Fruit fly (Drosophila melanogaster) whole organism, embryonic: ENCODE data around the gene tj.

ENCODE experiments used
- Abd-B ChIP-seq: fragments of 200-800 bp; sonication (Bioruptor generic); optimal IDR thresholded peaks from 2 replicates; lab custom pipeline; 2018; ENCODE audit warnings: missing biosample characterization, mild to moderate bottlenecking, missing genetic modification characterization, moderate library complexity
- Antp ChIP-seq: fragments of 200-800 bp; sonication (Bioruptor generic); optimal IDR thresholded peaks from 3 replicates; lab custom pipeline; 2016; ENCODE audit warnings: missing biosample characterization, missing genetic modification characterization
- Bgb ChIP-seq: fragments of 200-800 bp; sonication (Bioruptor generic); IDR thresholded peaks from 2 replicates; pipeline ENCODE4 v1.3.6; 2022; ENCODE audit warnings: missing biosample characterization, missing genetic modification characterization; ENCODE audit not compliant: partially characterized antibody
- CG12769 ChIP-seq: fragments of 200-800 bp; sonication (Bioruptor generic); optimal IDR thresholded peaks from 2 replicates; lab custom pipeline; 2019; ENCODE audit warnings: missing biosample characterization, mild to moderate bottlenecking, missing genetic modification characterization, moderate library complexity
- CG13123 ChIP-seq: fragments of 200-800 bp; sonication (Bioruptor generic); optimal IDR thresholded peaks from 2 replicates; lab custom pipeline; 2016; ENCODE audit warnings: missing biosample characterization, missing genetic modification characterization
- CG13287 ChIP-seq: fragments of 200-800 bp; sonication (Bioruptor generic); IDR thresholded peaks from 2 replicates; pipeline ENCODE4 v1.3.6; 2022; ENCODE audit warnings: missing biosample characterization, missing genetic modification characterization; ENCODE audit not compliant: partially characterized antibody
- CG13424 ChIP-seq: fragments of 200-800 bp; sonication (Bioruptor generic); optimal IDR thresholded peaks from 2 replicates; lab custom pipeline; 2019; ENCODE audit warnings: missing biosample characterization, mild to moderate bottlenecking, missing genetic modification characterization, moderate library complexity
- CG14710 ChIP-seq: fragments of 200-800 bp; sonication (Bioruptor generic); optimal IDR thresholded peaks from 3 replicates; lab custom pipeline; 2019; ENCODE audit warnings: missing biosample characterization, mild to moderate bottlenecking, missing genetic modification characterization, moderate library complexity
- CG17385 ChIP-seq: fragments of 200-800 bp; sonication (Bioruptor generic); optimal IDR thresholded peaks from 3 replicates; lab custom pipeline; 2018; ENCODE audit warnings: missing biosample characterization, mild to moderate bottlenecking, missing genetic modification characterization
- CG17568 ChIP-seq: fragments of 200-800 bp; sonication (Bioruptor generic); optimal IDR thresholded peaks from 2 replicates; lab custom pipeline; 2018; ENCODE audit warnings: missing biosample characterization, mild to moderate bottlenecking, missing genetic modification characterization, moderate library complexity
- CG31365 ChIP-seq: fragments of 200-800 bp; sonication (Bioruptor generic); optimal IDR thresholded peaks from 2 replicates; lab custom pipeline; 2018; ENCODE audit warnings: missing biosample characterization, mild to moderate bottlenecking, missing genetic modification characterization
- CG32532 ChIP-seq: fragments of 200-800 bp; sonication (Bioruptor generic); IDR thresholded peaks from 2 replicates; pipeline ENCODE4 v1.3.6; 2022; ENCODE audit warnings: missing biosample characterization, missing genetic modification characterization
- CG32772 ChIP-seq: fragments of 200-800 bp; sonication (Bioruptor generic); IDR thresholded peaks from 2 replicates; pipeline ENCODE4 v1.3.6; 2022; ENCODE audit warnings: missing biosample characterization, missing genetic modification characterization
- CG43689 ChIP-seq: fragments of 200-800 bp; sonication (Bioruptor generic); IDR thresholded peaks from 2 replicates; pipeline ENCODE4 v1.3.6; 2022; ENCODE audit warnings: missing biosample characterization, missing genetic modification characterization
- CG7786 ChIP-seq: fragments of 200-800 bp; sonication (Bioruptor generic); optimal IDR thresholded peaks from 2 replicates; lab custom pipeline; 2016; ENCODE audit warnings: missing biosample characterization, missing genetic modification characterization
- CrebB ChIP-seq: fragments of 200-800 bp; sonication (Bioruptor generic); optimal IDR thresholded peaks from 3 replicates; lab custom pipeline; 2018; ENCODE audit warnings: missing biosample characterization, mild to moderate bottlenecking, missing genetic modification characterization
- Deaf1 ChIP-seq: fragments of 200-800 bp; optimal IDR thresholded peaks from 3 replicates; lab custom pipeline; 2019; ENCODE audit warnings: missing biosample characterization, mild to moderate bottlenecking, missing genetic modification characterization, moderate library complexity
- Dp ChIP-seq: fragments of 200-800 bp; sonication (Bioruptor generic); optimal IDR thresholded peaks from 2 replicates; lab custom pipeline; 2018; ENCODE audit warnings: missing biosample characterization, mild to moderate bottlenecking, missing genetic modification characterization, moderate library complexity
- HLH54F ChIP-seq: fragments of 200-800 bp; sonication (Bioruptor generic); optimal IDR thresholded peaks from 3 replicates; lab custom pipeline; 2016; ENCODE audit warnings: missing biosample characterization, missing genetic modification characterization
- Hr3 ChIP-seq: fragments of 200-800 bp; sonication (Bioruptor generic); optimal IDR thresholded peaks from 3 replicates; lab custom pipeline; 2016; ENCODE audit warnings: missing biosample characterization, missing genetic modification characterization
- Lim3 ChIP-seq: fragments of 200-800 bp; sonication (Bioruptor generic); IDR thresholded peaks from 2 replicates; pipeline ENCODE4 v1.3.6; 2022; ENCODE audit warnings: missing biosample characterization, missing genetic modification characterization
- Mad ChIP-seq: fragments of 200-800 bp; sonication (Bioruptor generic); optimal IDR thresholded peaks from 2 replicates; lab custom pipeline; 2016; ENCODE audit warnings: missing biosample characterization, missing genetic modification characterization
- NfI ChIP-seq: fragments of 200-800 bp; sonication (Bioruptor generic); optimal IDR thresholded peaks from 3 replicates; lab custom pipeline; 2018; ENCODE audit warnings: missing biosample characterization, mild to moderate bottlenecking, missing genetic modification characterization, moderate library complexity
- Sry-δ ChIP-seq: fragments of 200-800 bp; sonication (Bioruptor generic); optimal IDR thresholded peaks from 2 replicates; lab custom pipeline; 2016; ENCODE audit warnings: missing biosample characterization, missing genetic modification characterization
- ato ChIP-seq: fragments of 200-800 bp; sonication (Bioruptor generic); IDR thresholded peaks from 2 replicates; pipeline ENCODE4 v1.3.6; 2022; ENCODE audit warnings: missing biosample characterization, missing genetic modification characterization; ENCODE audit not compliant: partially characterized antibody
- chn ChIP-seq: fragments of 200-800 bp; sonication (Bioruptor generic); optimal IDR thresholded peaks from 2 replicates; lab custom pipeline; 2016; ENCODE audit warnings: missing biosample characterization, missing genetic modification characterization
- crc ChIP-seq: fragments of 200-800 bp; sonication (Bioruptor generic); optimal IDR thresholded peaks from 2 replicates; lab custom pipeline; 2016; ENCODE audit warnings: missing biosample characterization, missing genetic modification characterization
- crp ChIP-seq, 2 experiments: fragments of 200-800 bp; sonication (Bioruptor generic); optimal IDR thresholded peaks; 2 replicates in 1 of 2; 3 replicates in 1 of 2; lab custom pipeline; 2017; ENCODE audit warnings: missing biosample characterization in 2 of 2, missing genetic modification characterization in 2 of 2, mild to moderate bottlenecking in 1 of 2, moderate library complexity in 1 of 2
- fd96Cb ChIP-seq: fragments of 200-800 bp; sonication (Bioruptor generic); optimal IDR thresholded peaks from 2 replicates; lab custom pipeline; 2018; ENCODE audit warnings: missing biosample characterization, mild to moderate bottlenecking, missing genetic modification characterization, moderate library complexity
- hb ChIP-seq: fragments of 200-800 bp; sonication (Bioruptor generic); IDR thresholded peaks from 3 replicates; pipeline ENCODE4 v1.3.6; 2022; ENCODE audit warnings: missing biosample characterization, missing genetic modification characterization; ENCODE audit not compliant: partially characterized antibody
- hbn ChIP-seq: fragments of 200-800 bp; sonication (Bioruptor generic); IDR thresholded peaks from 2 replicates; pipeline ENCODE4 v1.3.6; 2022; ENCODE audit warnings: missing biosample characterization, missing genetic modification characterization; ENCODE audit not compliant: partially characterized antibody
- klu ChIP-seq: fragments of 200-800 bp; sonication (Bioruptor generic); IDR thresholded peaks from 2 replicates; pipeline ENCODE4 v1.3.6; 2022; ENCODE audit warnings: missing biosample characterization, missing genetic modification characterization
- lola ChIP-seq, 3 experiments: fragments of >200 bp in 2 of 3; fragments of 200-800 bp in 1 of 3; sonication (Bioruptor generic) in 1 of 3; optimal IDR thresholded peaks; 2 replicates each; lab custom pipeline; 2017 to 2019; ENCODE audit warnings: missing biosample characterization in 3 of 3, missing genetic modification characterization in 3 of 3, mild to moderate bottlenecking in 1 of 3, moderate library complexity in 1 of 3
- nau ChIP-seq: fragments of 200-800 bp; sonication (Bioruptor generic); optimal IDR thresholded peaks from 3 replicates; lab custom pipeline; 2017; ENCODE audit warnings: missing biosample characterization, mild to moderate bottlenecking, missing genetic modification characterization, missing genetic modification reagents
- phol ChIP-seq: fragments of 200-800 bp; sonication (Bioruptor generic); optimal IDR thresholded peaks from 3 replicates; lab custom pipeline; 2018; ENCODE audit warnings: missing biosample characterization, mild to moderate bottlenecking, missing genetic modification characterization, moderate library complexity
- pum ChIP-seq: fragments of 200-800 bp; sonication (Bioruptor generic); optimal IDR thresholded peaks from 2 replicates; lab custom pipeline; 2016; ENCODE audit warnings: missing biosample characterization, missing genetic modification characterization
- repo ChIP-seq: fragments of 200-800 bp; sonication (Bioruptor generic); optimal IDR thresholded peaks from 2 replicates; lab custom pipeline; 2016; ENCODE audit warnings: missing biosample characterization, missing genetic modification characterization
- ro ChIP-seq: fragments of 200-800 bp; sonication (Bioruptor generic); IDR thresholded peaks from 2 replicates; pipeline ENCODE4 v1.3.6; 2022; ENCODE audit warnings: missing biosample characterization, missing genetic modification characterization
- slp2 ChIP-seq: fragments of 200-800 bp; sonication (Bioruptor generic); optimal IDR thresholded peaks from 2 replicates; lab custom pipeline; 2016; ENCODE audit warnings: missing biosample characterization, missing genetic modification characterization
- tna ChIP-seq: fragments of 200-800 bp; sonication (Bioruptor generic); IDR thresholded peaks from 2 replicates; pipeline ENCODE4 v1.3.6; 2022; ENCODE audit warnings: missing biosample characterization, missing genetic modification characterization; ENCODE audit not compliant: partially characterized antibody
- tx ChIP-seq: fragments of 200-800 bp; sonication (Bioruptor generic); optimal IDR thresholded peaks from 2 replicates; lab custom pipeline; 2016; ENCODE audit warnings: missing biosample characterization, missing genetic modification characterization
- vfl ChIP-seq: fragments of 200-800 bp; sonication (Bioruptor generic); optimal IDR thresholded peaks from 2 replicates; lab custom pipeline; 2016; ENCODE audit warnings: missing biosample characterization, missing genetic modification characterization

tj gene

dm6 chr2L:19497983-19498382 is 33.9 kb downstream of the tj start, which contains the start of gene Top3alpha (continued):
- TF ChIP-seq Hr3 (GFP tag; lab: Kevin White, UChicago) = no peak
- peak; percentile 71; the same call in 2 of the 3 replicates for TF ChIP-seq hb (GFP tag; lab: Robert Waterston, UW)
- peak; percentile 38; the same call in 1 of the 2 replicates for TF ChIP-seq ato (GFP tag; lab: Robert Waterston, UW)
- no peak for TF ChIP-seq ro (GFP tag; lab: Robert Waterston, UW)
- TF ChIP-seq CG13123 (GFP tag; lab: Kevin White, UChicago) = no peak
- TF ChIP-seq Dp (GFP tag; lab: Kevin White, UChicago) = peak; percentile 99
- TF ChIP-seq CG17568 (GFP tag; lab: Kevin White, UChicago) = no peak
- no peak for TF ChIP-seq crc (GFP tag; lab: Kevin White, UChicago)
- TF ChIP-seq pum (GFP tag; lab: Kevin White, UChicago) = no peak
- TF ChIP-seq CG32532 (GFP tag; lab: Robert Waterston, UW) = no peak
- TF ChIP-seq vfl (GFP tag; lab: Kevin White, UChicago) = no peak
- no peak for TF ChIP-seq chn
- no peak for TF ChIP-seq nau (GFP tag; lab: Kevin White, UChicago)
- TF ChIP-seq CrebB (tag; lab: Kevin White, UChicago) = no peak
- no peak for TF ChIP-seq Deaf1
- TF ChIP-seq Bgb (GFP tag; lab: Robert Waterston, UW) = peak; percentile 74
- peak; percentile 66 for TF ChIP-seq Sry-δ
- no peak for TF ChIP-seq Abd-B (GFP tag; lab: Kevin White, UChicago)
- peak; percentile 3 to 80 for TF ChIP-seq crp (GFP tag; optimal IDR thresholded peaks at IDR 0.05; lab: Kevin White, UChicago)
- TF ChIP-seq repo = no peak
- no peak for TF ChIP-seq klu
- TF ChIP-seq Mad (GFP tag; lab: Kevin White, UChicago) = no peak
- peak; percentile 52 for TF ChIP-seq CG14710 (tag; lab: Kevin White, UChicago)
- no peak for TF ChIP-seq HLH54F (GFP tag; lab: Kevin White, UChicago)
- no peak for TF ChIP-seq slp2 (GFP tag; lab: Kevin White, UChicago)
- peak; percentile 97 for TF ChIP-seq CG17385
- TF ChIP-seq Antp = no peak
- no peak for TF ChIP-seq CG12769
- peak; percentile 24 for TF ChIP-seq phol (tag; lab: Kevin White, UChicago)
- TF ChIP-seq NfI (GFP tag; lab: Kevin White, UChicago) = no peak
- TF ChIP-seq CG31365 (tag; lab: Kevin White, UChicago) = no peak
- no peak for TF ChIP-seq CG32772 (GFP tag; lab: Robert Waterston, UW)
- TF ChIP-seq lola (GFP tag; optimal IDR thresholded peaks at IDR 0.05; lab: Kevin White, UChicago) = no peak
- TF ChIP-seq hbn = peak; percentile 57
- no peak for TF ChIP-seq fd96Cb (tag; lab: Kevin White, UChicago)
- no peak for TF ChIP-seq CG7786 (GFP tag; lab: Kevin White, UChicago)
- TF ChIP-seq tna (GFP tag; lab: Robert Waterston, UW) = peak; percentile 73
- no peak for TF ChIP-seq CG43689 (GFP tag; lab: Robert Waterston, UW)
- no peak for TF ChIP-seq Lim3 (GFP tag; lab: Robert Waterston, UW)
- TF ChIP-seq CG13424 (tag; lab: Kevin White, UChicago) = no peak
- no peak for TF ChIP-seq tx (GFP tag; lab: Kevin White, UChicago)
- peak; percentile 84 for TF ChIP-seq CG13287 (GFP tag; lab: Robert Waterston, UW)
